Fruit fly (Drosophila melanogaster) whole organism, embryonic: ENCODE measurements around the gene Lsd-1.

Experiments
- Awh ChIP-seq: fragments of 200-800 bp; sonication (Bioruptor generic); IDR thresholded peaks from 2 replicates; pipeline ENCODE4, ENCODE4 v1.3.6; 2022; ENCODE audit warnings: missing biosample characterization, missing genetic modification characterization
- C15 ChIP-seq: fragments of 200-800 bp; sonication (Bioruptor generic); IDR thresholded peaks from 3 replicates; pipeline ENCODE4 v1.3.6; 2022; ENCODE audit warnings: missing biosample characterization, missing genetic modification characterization
- CG10565 ChIP-seq: fragments of 200-800 bp; sonication (Bioruptor generic); optimal IDR thresholded peaks from 3 replicates; lab custom pipeline; 2016; ENCODE audit warnings: missing biosample characterization, mild to moderate bottlenecking, missing genetic modification characterization
- CG12104 ChIP-seq: fragments of 200-800 bp; sonication (Bioruptor generic); optimal IDR thresholded peaks from 3 replicates; lab custom pipeline; 2016; ENCODE audit warnings: missing biosample characterization, missing genetic modification characterization
- CG1233 ChIP-seq: fragments of 200-800 bp; sonication (Bioruptor generic); optimal IDR thresholded peaks from 4 replicates; lab custom pipeline; 2018; ENCODE audit warnings: missing biosample characterization, mild to moderate bottlenecking, missing genetic modification characterization
- CG13287 ChIP-seq: fragments of 200-800 bp; sonication (Bioruptor generic); IDR thresholded peaks from 2 replicates; pipeline ENCODE4 v1.3.6; 2022; ENCODE audit warnings: missing biosample characterization, missing genetic modification characterization; ENCODE audit not compliant: partially characterized antibody
- CG1603 ChIP-seq: fragments of 200-800 bp; sonication (Bioruptor generic); optimal IDR thresholded peaks from 2 replicates; lab custom pipeline; 2019; ENCODE audit warnings: missing biosample characterization, mild to moderate bottlenecking, missing genetic modification characterization, moderate library complexity
- CG17361 ChIP-seq: fragments of 200-800 bp; sonication (Bioruptor generic); IDR thresholded peaks from 3 replicates; pipeline ENCODE4 v1.3.6; 2022; ENCODE audit warnings: missing biosample characterization, missing genetic modification characterization
- CG17568 ChIP-seq: fragments of 200-800 bp; sonication (Bioruptor generic); optimal IDR thresholded peaks from 2 replicates; lab custom pipeline; 2018; ENCODE audit warnings: missing biosample characterization, mild to moderate bottlenecking, missing genetic modification characterization, moderate library complexity
- CG30403 ChIP-seq: fragments of 200-800 bp; sonication (Bioruptor generic); optimal IDR thresholded peaks from 3 replicates; lab custom pipeline; 2016; ENCODE audit warnings: missing biosample characterization, missing genetic modification characterization
- CG30431 ChIP-seq: fragments of 200-800 bp; sonication (Bioruptor generic); optimal IDR thresholded peaks from 2 replicates; lab custom pipeline; 2017; ENCODE audit warnings: missing biosample characterization, missing genetic modification characterization
- CG3065 ChIP-seq: fragments of 200-800 bp; sonication (Bioruptor generic); optimal IDR thresholded peaks from 2 replicates; lab custom pipeline; 2016; ENCODE audit warnings: missing biosample characterization, missing genetic modification characterization
- CG34376 ChIP-seq: fragments of 200-800 bp; sonication (Bioruptor generic); optimal IDR thresholded peaks from 2 replicates; lab custom pipeline; 2018; ENCODE audit warnings: missing biosample characterization, mild to moderate bottlenecking, missing genetic modification characterization
- CG3726 ChIP-seq: fragments of 200-800 bp; sonication (Bioruptor generic); IDR thresholded peaks from 3 replicates; pipeline ENCODE4, ENCODE4 v1.3.6; 2022; ENCODE audit warnings: missing biosample characterization, missing genetic modification characterization
- CG43689 ChIP-seq: fragments of 200-800 bp; sonication (Bioruptor generic); IDR thresholded peaks from 2 replicates; pipeline ENCODE4 v1.3.6; 2022; ENCODE audit warnings: missing biosample characterization, missing genetic modification characterization
- CG4404 ChIP-seq: fragments of 200-800 bp; sonication (Bioruptor generic); IDR thresholded peaks from 2 replicates; pipeline ENCODE4 v1.3.6; 2022; ENCODE audit warnings: missing biosample characterization, missing genetic modification characterization
- CG4730 ChIP-seq: fragments of 200-800 bp; sonication (Bioruptor generic); IDR thresholded peaks from 2 replicates; pipeline ENCODE4 v1.3.6; 2022; ENCODE audit warnings: missing biosample characterization, missing genetic modification characterization
- CG7556 ChIP-seq: fragments of 200-800 bp; sonication (Bioruptor generic); optimal IDR thresholded peaks from 2 replicates; lab custom pipeline; 2017; ENCODE audit warnings: missing biosample characterization, mild to moderate bottlenecking, missing genetic modification characterization
- CG8765 ChIP-seq: fragments of 200-800 bp; sonication (Bioruptor generic); IDR thresholded peaks from 2 replicates; pipeline ENCODE4 v1.3.6; 2022; ENCODE audit warnings: missing biosample characterization, missing genetic modification characterization
- CkIIα-i1 ChIP-seq: fragments of 200-800 bp; sonication (Bioruptor generic); IDR thresholded peaks from 2 replicates; pipeline ENCODE4 v1.3.6; 2022; ENCODE audit warnings: missing biosample characterization, missing genetic modification characterization
- Deaf1 ChIP-seq: fragments of 200-800 bp; optimal IDR thresholded peaks from 3 replicates; lab custom pipeline; 2019; ENCODE audit warnings: missing biosample characterization, mild to moderate bottlenecking, missing genetic modification characterization, moderate library complexity
- Doc3 ChIP-seq: fragments of 200-800 bp; sonication (Bioruptor generic); IDR thresholded peaks from 3 replicates; pipeline ENCODE4 v1.3.6; 2022; ENCODE audit warnings: missing biosample characterization, missing genetic modification characterization; ENCODE audit not compliant: partially characterized antibody
- E2f2 ChIP-seq: fragments of 200-800 bp; sonication (Bioruptor generic); IDR thresholded peaks from 2 replicates; pipeline ENCODE4 v1.3.6; 2022; ENCODE audit warnings: missing biosample characterization, missing genetic modification characterization
- Elba2 ChIP-seq: fragments of 200-800 bp; sonication (Bioruptor generic); optimal IDR thresholded peaks from 3 replicates; lab custom pipeline; 2016; ENCODE audit warnings: missing biosample characterization, missing genetic modification characterization
- Ets97D ChIP-seq: fragments of 200-800 bp; sonication (Bioruptor generic); optimal IDR thresholded peaks from 3 replicates; lab custom pipeline; 2016; ENCODE audit warnings: missing biosample characterization, missing genetic modification characterization
- Hand ChIP-seq: fragments of 200-800 bp; sonication (Bioruptor generic); optimal IDR thresholded peaks from 2 replicates; lab custom pipeline; 2017; ENCODE audit warnings: mild to moderate bottlenecking, missing biosample characterization, missing genetic modification reagents, missing genetic modification characterization
- Mes4 ChIP-seq: fragments of 200-800 bp; sonication (Bioruptor generic); optimal IDR thresholded peaks from 2 replicates; lab custom pipeline; 2016; ENCODE audit warnings: missing biosample characterization, missing genetic modification characterization
- Mrtf ChIP-seq: fragments of 200-800 bp; sonication (Bioruptor generic); IDR thresholded peaks from 3 replicates; pipeline ENCODE4 v1.3.6; 2022; ENCODE audit warnings: missing biosample characterization, missing genetic modification characterization
- Neu2 ChIP-seq: fragments of 200-800 bp; sonication (Bioruptor generic); optimal IDR thresholded peaks from 3 replicates; lab custom pipeline; 2016; ENCODE audit warnings: missing biosample characterization, missing genetic modification characterization, borderline replicate concordance
- Nf-YB ChIP-seq: fragments of 200-800 bp; sonication (Bioruptor generic); optimal IDR thresholded peaks from 3 replicates; lab custom pipeline; 2019; ENCODE audit warnings: missing biosample characterization, mild to moderate bottlenecking, missing genetic modification characterization, moderate library complexity
- Rfx ChIP-seq: fragments of 200-800 bp; sonication (Bioruptor generic); IDR thresholded peaks from 2 replicates; pipeline ENCODE4 v1.3.6; 2022; ENCODE audit warnings: missing biosample characterization, missing genetic modification characterization
- Tbp ChIP-seq: fragments of >200 bp; optimal IDR thresholded peaks from 2 replicates; lab custom pipeline; 2018; ENCODE audit warnings: missing biosample characterization, missing genetic modification characterization
- Usf ChIP-seq: fragments of 200-800 bp; sonication (Bioruptor generic); optimal IDR thresholded peaks from 2 replicates; lab custom pipeline; 2017; ENCODE audit warnings: missing genotype, missing biosample characterization, missing genetic modification characterization
- dmrt99B ChIP-seq: fragments of 200-800 bp; sonication (Bioruptor generic); optimal IDR thresholded peaks from 2 replicates; lab custom pipeline; 2018; ENCODE audit warnings: missing biosample characterization, mild to moderate bottlenecking, missing genetic modification characterization, moderate library complexity
- fd64A ChIP-seq: fragments of 200-800 bp; sonication (Bioruptor generic); optimal IDR thresholded peaks from 3 replicates; lab custom pipeline; 2018; ENCODE audit warnings: missing biosample characterization, mild to moderate bottlenecking, missing genetic modification characterization
- gsb-n ChIP-seq: fragments of 200-800 bp; sonication (Bioruptor generic); optimal IDR thresholded peaks from 3 replicates; lab custom pipeline; 2018; ENCODE audit warnings: missing biosample characterization, mild to moderate bottlenecking, missing genetic modification characterization
- her ChIP-seq: fragments of 200-800 bp; sonication (Bioruptor generic); optimal IDR thresholded peaks from 2 replicates; lab custom pipeline; 2016; ENCODE audit warnings: missing biosample characterization, missing genetic modification characterization
- lmd ChIP-seq: fragments of 200-800 bp; sonication (Bioruptor generic); IDR thresholded peaks from 2 replicates; pipeline ENCODE4 v1.3.6; 2022; ENCODE audit warnings: missing biosample characterization, missing genetic modification characterization
- mam ChIP-seq: fragments of 200-800 bp; sonication (Bioruptor generic); optimal IDR thresholded peaks from 3 replicates; lab custom pipeline; 2016; ENCODE audit warnings: missing biosample characterization, missing genetic modification characterization
- mirr ChIP-seq: fragments of 200-800 bp; sonication (Bioruptor generic); optimal IDR thresholded peaks from 3 replicates; lab custom pipeline; 2018; ENCODE audit warnings: missing biosample characterization, mild to moderate bottlenecking, missing genetic modification characterization
- mld ChIP-seq: fragments of 200-800 bp; sonication (Bioruptor generic); IDR thresholded peaks from 3 replicates; pipeline ENCODE4 v1.3.6; 2022; ENCODE audit warnings: missing biosample characterization, missing genetic modification characterization; ENCODE audit not compliant: partially characterized antibody
- pan ChIP-seq, 4 experiments: fragments of >200 bp in 3 of 4; fragments of 200-800 bp in 1 of 4; sonication (Bioruptor generic) in 1 of 4; optimal IDR thresholded peaks in 3 of 4; IDR thresholded peaks in 1 of 4; 2 replicates each; pipeline versions ENCODE4 v1.3.6 to Lab custom; 2017 to 2022; ENCODE audit warnings: missing biosample characterization in 2 of 4, missing genetic modification characterization in 2 of 4, mixed read lengths in 1 of 4
- pb ChIP-seq: fragments of 200-800 bp; sonication (Bioruptor generic); optimal IDR thresholded peaks from 3 replicates; lab custom pipeline; 2016; ENCODE audit warnings: missing biosample characterization, missing genetic modification characterization
- phol ChIP-seq: fragments of 200-800 bp; sonication (Bioruptor generic); optimal IDR thresholded peaks from 3 replicates; lab custom pipeline; 2018; ENCODE audit warnings: missing biosample characterization, mild to moderate bottlenecking, missing genetic modification characterization, moderate library complexity
- run ChIP-seq: fragments of 200-800 bp; sonication (Bioruptor generic); optimal IDR thresholded peaks from 3 replicates; lab custom pipeline; 2018; ENCODE audit warnings: missing biosample characterization, mild to moderate bottlenecking, missing genetic modification characterization
- slou ChIP-seq: fragments of 200-800 bp; sonication (Bioruptor generic); optimal IDR thresholded peaks from 3 replicates; lab custom pipeline; 2016; ENCODE audit warnings: missing biosample characterization, missing genetic modification characterization
- tgo ChIP-seq: fragments of 200-800 bp; sonication (Bioruptor generic); IDR thresholded peaks from 3 replicates; pipeline ENCODE4 v1.3.6; 2022; ENCODE audit warnings: missing biosample characterization, missing genetic modification characterization
- tna ChIP-seq: fragments of 200-800 bp; sonication (Bioruptor generic); IDR thresholded peaks from 2 replicates; pipeline ENCODE4 v1.3.6; 2022; ENCODE audit warnings: missing biosample characterization, missing genetic modification characterization; ENCODE audit not compliant: partially characterized antibody
- tup ChIP-seq: fragments of 200-800 bp; sonication (Bioruptor generic); optimal IDR thresholded peaks from 2 replicates; lab custom pipeline; 2016; ENCODE audit warnings: missing biosample characterization, mild to moderate bottlenecking, missing genetic modification characterization, moderate library complexity
- wek ChIP-seq: fragments of 200-800 bp; sonication (Bioruptor generic); optimal IDR thresholded peaks from 3 replicates; lab custom pipeline; 2018; ENCODE audit warnings: missing biosample characterization, mild to moderate bottlenecking, missing genetic modification characterization, moderate library complexity

Gene Lsd-1

DNA sequence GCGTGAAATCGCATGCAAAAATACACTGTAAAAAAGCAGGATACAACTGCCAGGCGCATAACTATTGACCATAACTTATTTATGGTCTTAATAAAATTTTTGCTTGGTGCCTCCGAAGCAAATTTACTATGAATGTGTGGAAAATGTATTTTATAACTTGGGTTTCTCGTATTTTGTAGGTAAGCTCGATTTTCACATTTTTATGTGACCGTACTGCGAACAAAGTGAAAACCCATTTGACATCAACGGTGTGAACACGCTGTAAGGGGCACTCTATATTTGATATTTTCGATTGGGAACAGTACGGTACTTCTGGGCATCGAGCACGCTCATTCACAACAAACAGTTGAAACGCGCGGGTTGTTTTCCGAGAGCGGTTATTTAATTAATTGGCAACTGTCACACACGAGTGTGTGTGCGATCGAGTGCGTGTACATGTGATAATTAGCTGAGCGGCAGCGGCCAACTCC lies 17.8 kb downstream of the Lsd-1 start, which contains the start of the genes Nup98-96 and mbc (continued):
- TF ChIP-seq wek (GFP tag; lab: Kevin White, UChicago) (peak; percentile 93), Nf-YB (GFP tag; lab: Kevin White, UChicago) (peak; percentile 57), Tbp (no peak), run (tag; lab: Kevin White, UChicago) (peak; percentile 6), CG12104 (GFP tag; lab: Kevin White, UChicago) (peak; percentile 63), CG3065 (peak; percentile 77), Hand (GFP tag; lab: Kevin White, UChicago) (peak; percentile 19), lmd (peak; percentile 90), Usf (GFP tag; lab: Kevin White, UChicago) (peak; percentile 82), pan (optimal IDR thresholded peaks at IDR 0.05; lab: Kevin White, UChicago) (no peak), pan (GFP tag; optimal IDR thresholded peaks at IDR 0.05 in 1 of 2, IDR thresholded peaks at IDR 0.05 in 1 of 2) (peak in 1 of 2 experiments; percentile 79), CG10565 (peak; percentile 6), Awh (GFP tag; lab: Robert Waterston, UW) (0 out of 2 replicates have a peak, but pooled peaks have one; percentile 17), phol (tag; lab: Kevin White, UChicago) (peak; percentile 93), CG13287 (GFP tag; lab: Robert Waterston, UW) (0 out of 2 replicates have a peak, but pooled peaks have one; percentile 36), CG43689 (GFP tag; lab: Robert Waterston, UW) (no peak), E2f2 (GFP tag; lab: Robert Waterston, UW) (peak; percentile 63), Rfx (peak; percentile 91), pb (GFP tag; lab: Kevin White, UChicago) (peak; percentile 76), CG7556 (GFP tag; lab: Kevin White, UChicago) (peak; percentile 61), slou (GFP tag; lab: Kevin White, UChicago) (peak; percentile 45), CkIIα-i1 (GFP tag; lab: Robert Waterston, UW) (0 out of 2 replicates have a peak, but pooled peaks have one; percentile 34), CG3726 (GFP tag; lab: Robert Waterston, UW) (peak; percentile 75; the same call in 2 of the 3 replicates), CG17361 (GFP tag; lab: Robert Waterston, UW) (peak; percentile 88), CG17568 (GFP tag; lab: Kevin White, UChicago) (no peak), CG1233 (GFP tag; lab: Kevin White, UChicago) (peak; percentile 58), CG30431 (GFP tag; lab: Kevin White, UChicago) (peak; percentile 89), tna (no peak), CG4404 (peak; percentile 88), Mrtf (GFP tag; lab: Robert Waterston, UW) (peak; percentile 84), her (GFP tag; lab: Kevin White, UChicago) (peak; percentile 82), C15 (GFP tag; lab: Robert Waterston, UW) (peak; percentile 62; the same call in 1 of the 3 replicates), Elba2 (GFP tag; lab: Kevin White, UChicago) (peak; percentile 86), CG1603 (tag; lab: Kevin White, UChicago) (peak; percentile 83), dmrt99B (tag; lab: Kevin White, UChicago) (peak; percentile 75), Deaf1 (tag; lab: Kevin White, UChicago) (peak; percentile 54), Doc3 (GFP tag; lab: Robert Waterston, UW) (no peak), CG8765 (GFP tag; lab: Robert Waterston, UW) (peak; percentile 84), tgo (GFP tag; lab: Robert Waterston, UW) (peak; percentile 83), CG4730 (peak; percentile 81), CG34376 (peak; percentile 44), CG30403 (GFP tag; lab: Kevin White, UChicago) (peak; percentile 94), tup (GFP tag; lab: Kevin White, UChicago) (peak; percentile 55), fd64A (GFP tag; lab: Kevin White, UChicago) (no peak), Neu2 (GFP tag; lab: Kevin White, UChicago) (peak; percentile 74), mam (peak; percentile 96), mirr (GFP tag; lab: Kevin White, UChicago) (peak; percentile 78), Mes4 (GFP tag; lab: Kevin White, UChicago) (peak; percentile 90), gsb-n (tag; lab: Kevin White, UChicago) (peak; percentile 87), mld (GFP tag; lab: Robert Waterston, UW) (no peak), Ets97D (GFP tag; lab: Kevin White, UChicago) (peak; percentile 89)
